Fruit fly (Drosophila melanogaster): ENCODE data around the gene CG9686.

Gene CG9686

dm6 chrX:9875948-9876853 lies 3.5 kb upstream of the CG9686 start, which contains the start of gene CG15247 (continued):
- peak; percentile 95 for TF ChIP-seq sens (GFP tag)
- peak; percentile 79 for TF ChIP-seq CG11247 (GFP tag; IDR thresholded peaks at IDR 0.05)
- TF ChIP-seq Atf6 (GFP tag; IDR thresholded peaks at IDR 0.05) = peak; percentile 77; the same call in 1 of the 2 replicates
- peak; percentile 40 for TF ChIP-seq CG12744 (GFP tag; optimal IDR thresholded peaks at IDR 0.05)
- TF ChIP-seq pan (optimal IDR thresholded peaks at IDR 0.05) = no peak
- peak in 1 of 2 experiments; percentile 87 for TF ChIP-seq pan (GFP tag; optimal IDR thresholded peaks at IDR 0.05 in 1 of 2, IDR thresholded peaks at IDR 0.05 in 1 of 2)
- TF ChIP-seq Gsc (GFP tag; IDR thresholded peaks at IDR 0.05) = peak; percentile 31; the same call in 1 of the 2 replicates
- TF ChIP-seq MESR4 (GFP tag; optimal IDR thresholded peaks at IDR 0.05) = no peak
- TF ChIP-seq Fer2 (tag; optimal IDR thresholded peaks at IDR 0.05) = peak; percentile 49
- TF ChIP-seq grn (GFP tag; optimal IDR thresholded peaks at IDR 0.05) = no peak
- peak; percentile 51 for TF ChIP-seq Hmx (GFP tag; optimal IDR thresholded peaks at IDR 0.05)
- TF ChIP-seq CG4617 (GFP tag; optimal IDR thresholded peaks at IDR 0.05; ENCODE audit: borderline replicate concordance) = peak; percentile 13
- peak; percentile 40 for TF ChIP-seq Ets65A (GFP tag)
- peak; percentile 22 for TF ChIP-seq CG30431 (GFP tag; optimal IDR thresholded peaks at IDR 0.05)
- peak; percentile 47 for TF ChIP-seq maf-S (GFP tag; optimal IDR thresholded peaks at IDR 0.05)
- TF ChIP-seq hb (GFP tag; IDR thresholded peaks at IDR 0.05; ENCODE audit: partially characterized antibody) = no peak
- TF ChIP-seq wek (GFP tag; optimal IDR thresholded peaks at IDR 0.05) = no peak
- TF ChIP-seq pita (GFP tag; optimal IDR thresholded peaks at IDR 0.05) = no peak
- peak; percentile 14 for TF ChIP-seq fu2 (GFP tag; optimal IDR thresholded peaks at IDR 0.05)
- TF ChIP-seq psq (GFP tag; optimal IDR thresholded peaks at IDR 0.05) = no peak
- peak; percentile 78 for TF ChIP-seq CG3847 (GFP tag; IDR thresholded peaks at IDR 0.05)
- peak; percentile 46 for TF ChIP-seq Asciz (GFP tag; optimal IDR thresholded peaks at IDR 0.05)
- no peak for TF ChIP-seq CG9876 (GFP tag; optimal IDR thresholded peaks at IDR 0.05)
- peak; percentile 79 for TF ChIP-seq phol (tag; optimal IDR thresholded peaks at IDR 0.05)
- no peak for TF ChIP-seq TFAM (GFP tag; optimal IDR thresholded peaks at IDR 0.05)
- TF ChIP-seq HHEX (GFP tag; optimal IDR thresholded peaks at IDR 0.05) = peak; percentile 30
- TF ChIP-seq CkIIα-i1 (GFP tag; IDR thresholded peaks at IDR 0.05) = no peak
- TF ChIP-seq Rx (GFP tag; IDR thresholded peaks at IDR 0.05) = peak; percentile 54
- TF ChIP-seq CG2889 (GFP tag; IDR thresholded peaks at IDR 0.05) = peak; percentile 63
- TF ChIP-seq CG9437 (GFP tag; optimal IDR thresholded peaks at IDR 0.05) = peak; percentile 41
- TF ChIP-seq sna (GFP tag; IDR thresholded peaks at IDR 0.05; ENCODE audit: partially characterized antibody) = no peak
- TF ChIP-seq trem (tag; optimal IDR thresholded peaks at IDR 0.05) = peak; percentile 3
- peak; percentile 79 for TF ChIP-seq ranshi (GFP tag; IDR thresholded peaks at IDR 0.05)
- no peak for TF ChIP-seq BEAF-32 (GFP tag; optimal IDR thresholded peaks at IDR 0.05)
- TF ChIP-seq tap (tag; optimal IDR thresholded peaks at IDR 0.05) = peak; percentile 35
- TF ChIP-seq CG7987 (GFP tag; optimal IDR thresholded peaks at IDR 0.05) = no peak
- TF ChIP-seq otp (GFP tag; IDR thresholded peaks at IDR 0.05) = peak; percentile 77
- peak; percentile 5 for TF ChIP-seq CG18011 (GFP tag; optimal IDR thresholded peaks at IDR 0.05)
- TF ChIP-seq CG17568 (GFP tag; optimal IDR thresholded peaks at IDR 0.05) = peak; percentile 0
- no peak for TF ChIP-seq CG2116 (GFP tag; optimal IDR thresholded peaks at IDR 0.05)
- peak; percentile 75; the same call in 2 of the 3 replicates for TF ChIP-seq CG11695 (GFP tag; IDR thresholded peaks at IDR 0.05)
- TF ChIP-seq Myb (GFP tag; optimal IDR thresholded peaks at IDR 0.05) = peak; percentile 52
- TF ChIP-seq CTCF (GFP tag; optimal IDR thresholded peaks at IDR 0.05) = no peak
- no peak for TF ChIP-seq chn (GFP tag; optimal IDR thresholded peaks at IDR 0.05)
- peak; percentile 82 for TF ChIP-seq lmd (GFP tag; IDR thresholded peaks at IDR 0.05)
- peak; percentile 78 for TF ChIP-seq sisA (GFP tag; IDR thresholded peaks at IDR 0.05)
- no peak for TF ChIP-seq shn (GFP tag; optimal IDR thresholded peaks at IDR 0.05)
- no peak for TF ChIP-seq Dip2 (GFP tag; IDR thresholded peaks at IDR 0.05)
- 0 out of 2 replicates have a peak, but pooled peaks have one; percentile 18 for TF ChIP-seq sens-2 (GFP tag; IDR thresholded peaks at IDR 0.05)
- TF ChIP-seq CG4730 (GFP tag; IDR thresholded peaks at IDR 0.05) = peak; percentile 75

Measured in whole organism, embryonic.